Worm (Caenorhabditis elegans): Measurements from ENCODE around the gene wago-4.
A peak's percentile ranks its signal among the peaks of the same experiment; 100 is the strongest.

wago-4 gene

ce11 chrII:12954670-12955069, 35.3 kb downstream of the wago-4 start, which contains the start of the genes Y38F1A.1 and Y38F1A.2:
Gene Y38F1A.1, minus strand, starts transcription at chrII:12954770.
Gene Y38F1A.2, plus strand, starts transcription at chrII:12954958.
- TF ChIP-seq C34F6.9 (tag; optimal IDR thresholded peaks at IDR 0.05), result no peak
- TF ChIP-seq sma-3 (GFP tag; optimal IDR thresholded peaks at IDR 0.05), result no peak
- no peak for TF ChIP-seq lin-11 (tag; optimal IDR thresholded peaks at IDR 0.05)
- TF ChIP-seq Y55F3AM.14 (GFP tag; optimal IDR thresholded peaks at IDR 0.05), result no peak
- TF ChIP-seq elt-1 (tag; optimal IDR thresholded peaks at IDR 0.05), result no peak
- no peak for TF ChIP-seq peb-1 (tag; optimal IDR thresholded peaks at IDR 0.05)
- TF ChIP-seq snpc-4 (tag; optimal IDR thresholded peaks at IDR 0.05), result no peak

- TF ChIP-seq elt-3 (tag; optimal IDR thresholded peaks at IDR 0.05) (no peak), nhr-25 (tag; optimal IDR thresholded peaks at IDR 0.05) (no peak), skn-1 (tag; optimal IDR thresholded peaks at IDR 0.05) (no peak), R02D3.7 (tag; optimal IDR thresholded peaks at IDR 0.05) (no peak), ztf-11 (tag; optimal IDR thresholded peaks at IDR 0.05) (no peak), dmd-4 (tag; optimal IDR thresholded peaks at IDR 0.05) (no peak), ama-1 (optimal IDR thresholded peaks at IDR 0.05) (no peak), unc-39 (tag; optimal IDR thresholded peaks at IDR 0.05) (no peak), lin-39 (tag; optimal IDR thresholded peaks at IDR 0.05) (no peak), sem-4 (tag; optimal IDR thresholded peaks at IDR 0.05) (no peak)
Measured at ce11 chrII:12960206-12960605, 40.9 kb downstream of the wago-4 start.

ce11 chrII:12961293-12961692, 41.9 kb downstream of the wago-4 start:
- TF ChIP-seq blmp-1 (tag; optimal IDR thresholded peaks at IDR 0.05; ENCODE audit: insufficient read depth), result peak; percentile 1
- no peak for TF ChIP-seq gmeb-1 (tag; optimal IDR thresholded peaks at IDR 0.05)
- TF ChIP-seq nhr-21 (tag; optimal IDR thresholded peaks at IDR 0.05), result peak; percentile 31
- TF ChIP-seq nhr-25 (tag; optimal IDR thresholded peaks at IDR 0.05), result peak; percentile 64
- no peak for TF ChIP-seq aly-2 (tag; optimal IDR thresholded peaks at IDR 0.05)

ce11 chrII:12961743-12962142, 42.4 kb downstream of the wago-4 start:
- TF ChIP-seq R02D3.7 (tag; optimal IDR thresholded peaks at IDR 0.05) (no peak), ztf-1 (GFP tag; conservative IDR thresholded peaks at IDR 0.05) (no peak), elt-1 (tag; optimal IDR thresholded peaks at IDR 0.05) (no peak), blmp-1 (tag; optimal IDR thresholded peaks at IDR 0.05; ENCODE audit: insufficient read depth) (peak; percentile 30)

- TF ChIP-seq lsy-2 (tag; optimal IDR thresholded peaks at IDR 0.05) (no peak), nhr-21 (tag; optimal IDR thresholded peaks at IDR 0.05) (no peak), elt-1 (tag; optimal IDR thresholded peaks at IDR 0.05) (peak; percentile 75), sma-3 (GFP tag; optimal IDR thresholded peaks at IDR 0.05) (no peak)
Measured at ce11 chrII:12965138-12965537, 45.8 kb downstream of the wago-4 start.

- no peak for TF ChIP-seq ceh-82 (tag; optimal IDR thresholded peaks at IDR 0.05)
- no peak for TF ChIP-seq unc-55 (GFP tag; optimal IDR thresholded peaks at IDR 0.05)
- TF ChIP-seq fos-1 (tag; optimal IDR thresholded peaks at IDR 0.05), result no peak
- no peak for TF ChIP-seq lsy-2 (tag; optimal IDR thresholded peaks at IDR 0.05)
- no peak for TF ChIP-seq nhr-23 (tag; optimal IDR thresholded peaks at IDR 0.05)
- no peak for TF ChIP-seq R02D3.7 (tag; optimal IDR thresholded peaks at IDR 0.05)
- TF ChIP-seq Y55F3AM.14 (GFP tag; optimal IDR thresholded peaks at IDR 0.05), result no peak
- TF ChIP-seq mbf-1 (tag; optimal IDR thresholded peaks at IDR 0.05), result no peak
- TF ChIP-seq crh-2 (tag; optimal IDR thresholded peaks at IDR 0.05), result no peak
- no peak for TF ChIP-seq unc-39 (tag; optimal IDR thresholded peaks at IDR 0.05)
Measured at ce11 chrII:12965538-12965588, 46.0 kb downstream of the wago-4 start, which contains the start of gene ptr-18. Gene ptr-18, plus strand, starts transcription at chrII:12965546.

ce11 chrII:12965589-12965988, 46.2 kb downstream of the wago-4 start:
- TF ChIP-seq C34F6.9 (tag; optimal IDR thresholded peaks at IDR 0.05), result no peak
- TF ChIP-seq peb-1 (tag; optimal IDR thresholded peaks at IDR 0.05), result peak; percentile 33
- peak; percentile 27 for TF ChIP-seq nhr-21 (tag; optimal IDR thresholded peaks at IDR 0.05)

ce11 chrII:12966274-12966673, 46.9 kb downstream of the wago-4 start:
- no peak for TF ChIP-seq unc-39 (tag; optimal IDR thresholded peaks at IDR 0.05)
- no peak for TF ChIP-seq ama-1 (optimal IDR thresholded peaks at IDR 0.05)
- TF ChIP-seq nhr-23 (tag; optimal IDR thresholded peaks at IDR 0.05), result no peak
- TF ChIP-seq R02D3.7 (tag; optimal IDR thresholded peaks at IDR 0.05), result no peak
- no peak for TF ChIP-seq unc-62 (GFP tag; optimal IDR thresholded peaks at IDR 0.05)
- TF ChIP-seq unc-55 (GFP tag; optimal IDR thresholded peaks at IDR 0.05), result no peak
- TF ChIP-seq ztf-1 (GFP tag; conservative IDR thresholded peaks at IDR 0.05), result no peak
- no peak for TF ChIP-seq nhr-25 (tag; optimal IDR thresholded peaks at IDR 0.05)
- no peak for TF ChIP-seq lin-13 (GFP tag; optimal IDR thresholded peaks at IDR 0.05)
- TF ChIP-seq nhr-6 (tag; optimal IDR thresholded peaks at IDR 0.05), result no peak
- TF ChIP-seq ZK546.5 (tag; optimal IDR thresholded peaks at IDR 0.05), result no peak
- no peak for TF ChIP-seq skn-1 (tag; optimal IDR thresholded peaks at IDR 0.05)
- TF ChIP-seq zag-1 (tag; optimal IDR thresholded peaks at IDR 0.05), result no peak
- TF ChIP-seq F13H6.1 (tag; optimal IDR thresholded peaks at IDR 0.05), result no peak
- TF ChIP-seq nhr-129 (tag; optimal IDR thresholded peaks at IDR 0.05), result no peak
